Worm (Caenorhabditis elegans): Measurements from ENCODE around the gene F20D6.5.

The F20D6.5 gene

ce11 chrV:8178914-8179542 is 17.3 kb downstream of the F20D6.5 start, which contains the start of gene srp-7 (continued):
- TF ChIP-seq isw-1 (GFP tag; IDR thresholded peaks at IDR 0.05) (peak; percentile 12; the same call in 1 of the 2 replicates), swsn-7 (tag; optimal IDR thresholded peaks at IDR 0.05) (no peak), lin-15B (tag; optimal IDR thresholded peaks at IDR 0.05) (no peak), aly-2 (tag; optimal IDR thresholded peaks at IDR 0.05) (no peak), fos-1 (tag; optimal IDR thresholded peaks at IDR 0.05) (no peak), lin-14 (GFP tag; optimal IDR thresholded peaks at IDR 0.05) (peak; percentile 68), nhr-85 (tag) (peak; percentile 40), efl-3 (GFP tag; optimal IDR thresholded peaks at IDR 0.05) (no peak), egl-27 (tag; optimal IDR thresholded peaks at IDR 0.05) (no peak), nhr-237 (tag; optimal IDR thresholded peaks at IDR 0.05) (no peak), pqm-1 (tag; optimal IDR thresholded peaks at IDR 0.05) (no peak), fkh-4 (tag; optimal IDR thresholded peaks at IDR 0.05; ENCODE audit: borderline replicate concordance) (no peak), nhr-20 (tag; optimal IDR thresholded peaks at IDR 0.05) (peak; percentile 35), ceh-82 (tag; optimal IDR thresholded peaks at IDR 0.05) (peak in 1 of 3 experiments; percentile 28), sox-4 (tag; optimal IDR thresholded peaks at IDR 0.05) (no peak)

- TF ChIP-seq pag-3 (tag; optimal IDR thresholded peaks at IDR 0.05; ENCODE audit: borderline replicate concordance, insufficient read depth) (no peak), ets-5 (GFP tag; IDR thresholded peaks at IDR 0.05) (no peak), mab-9 (GFP tag; IDR thresholded peaks at IDR 0.05) (no peak), alr-1 (tag; optimal IDR thresholded peaks at IDR 0.05; ENCODE audit: borderline replicate concordance) (no peak)
Measured at ce11 chrV:8183384-8183783, 21.6 kb downstream of the F20D6.5 start, which contains the start of gene srp-8. srp-8 (plus strand) TSS chrV:8183684.

- no peak for TF ChIP-seq F16B12.6 (tag; optimal IDR thresholded peaks at IDR 0.05)
- TF ChIP-seq lsy-2 (tag; optimal IDR thresholded peaks at IDR 0.05), result no peak
- no peak for TF ChIP-seq egl-27 (tag; optimal IDR thresholded peaks at IDR 0.05)
- no peak for TF ChIP-seq C16A3.4 (tag; optimal IDR thresholded peaks at IDR 0.05)
- no peak for TF ChIP-seq pag-3 (tag; optimal IDR thresholded peaks at IDR 0.05; ENCODE audit: borderline replicate concordance, insufficient read depth)
- TF ChIP-seq pax-3 (tag; optimal IDR thresholded peaks at IDR 0.05), result no peak
- TF ChIP-seq nhr-20 (tag; optimal IDR thresholded peaks at IDR 0.05), result no peak
Measured at ce11 chrV:8185737-8186136, 24.0 kb downstream of the F20D6.5 start, which contains the start of gene F20D6.2. F20D6.2 (plus strand) TSS chrV:8186037.

- TF ChIP-seq lir-3 (tag; optimal IDR thresholded peaks at IDR 0.05; ENCODE audit: poor library complexity) (no peak), skn-1 (tag; optimal IDR thresholded peaks at IDR 0.05) (no peak), blmp-1 (tag; optimal IDR thresholded peaks at IDR 0.05) (no peak), F16B12.6 (tag; optimal IDR thresholded peaks at IDR 0.05) (no peak), unc-86 (tag; optimal IDR thresholded peaks at IDR 0.05) (no peak), zip-4 (GFP tag; optimal IDR thresholded peaks at IDR 0.05) (no peak), nhr-12 (tag; optimal IDR thresholded peaks at IDR 0.05) (no peak), elt-2 (tag; optimal IDR thresholded peaks at IDR 0.05) (no peak), nhr-47 (tag; optimal IDR thresholded peaks at IDR 0.05) (no peak), alr-1 (tag; optimal IDR thresholded peaks at IDR 0.05; ENCODE audit: borderline replicate concordance) (no peak), aly-2 (tag; optimal IDR thresholded peaks at IDR 0.05) (no peak), C04F5.9 (tag; optimal IDR thresholded peaks at IDR 0.05) (no peak), fkh-10 (GFP tag; optimal IDR thresholded peaks at IDR 0.05) (no peak), sup-37 (GFP tag; optimal IDR thresholded peaks at IDR 0.05) (no peak), dpl-1 (GFP tag; optimal IDR thresholded peaks at IDR 0.05) (no peak), rnt-1 (tag; optimal IDR thresholded peaks at IDR 0.05) (no peak), nhr-85 (tag) (no peak), nhr-11 (tag; optimal IDR thresholded peaks at IDR 0.05) (no peak), nhr-237 (tag; optimal IDR thresholded peaks at IDR 0.05) (no peak)
Measured at ce11 chrV:8188421-8188820, 26.7 kb downstream of the F20D6.5 start, which contains the start of gene F20D6.15. F20D6.15 (minus strand) TSS chrV:8188467.

Data from whole organism, L1 larva.